Worm (Caenorhabditis elegans): ENCODE measurements around the gene F01D5.5.

The F01D5.5 gene

ce11 chrII:13982923-13983322 is 19.2 kb downstream of the F01D5.5 start, which contains the start of the genes Y39G8B.13 and Y39G8B.10:
Y39G8B.13 (minus strand) TSS chrII:13983047.
Y39G8B.10 (minus strand) TSS chrII:13983115.
- TF ChIP-seq nhr-28 (tag; optimal IDR thresholded peaks at IDR 0.05) (peak; percentile 26), aha-1 (tag) (no peak), pqm-1 (tag; optimal IDR thresholded peaks at IDR 0.05) (peak; percentile 87), nhr-10 (tag; optimal IDR thresholded peaks at IDR 0.05) (no peak)

ce11 chrII:13982247-13982646 is 19.9 kb downstream of the F01D5.5 start:
- TF ChIP-seq dmd-8 (GFP tag; IDR thresholded peaks at IDR 0.05) (no peak), set-16 (GFP tag; IDR thresholded peaks at IDR 0.05) (peak; percentile 92), lim-7 (GFP tag; IDR thresholded peaks at IDR 0.05) (0 out of 2 replicates have a peak, but pooled peaks have one; percentile 60), mep-1 (tag; optimal IDR thresholded peaks at IDR 0.05) (no peak), zag-1 (tag; optimal IDR thresholded peaks at IDR 0.05) (no peak), tag-97 (GFP tag; IDR thresholded peaks at IDR 0.05) (no peak), zfp-2 (tag; optimal IDR thresholded peaks at IDR 0.05) (no peak)

ce11 chrII:13981819-13982218 is 20.3 kb downstream of the F01D5.5 start:
- no peak for TF ChIP-seq ceh-82 (tag; optimal IDR thresholded peaks at IDR 0.05)
- no peak for TF ChIP-seq daf-16 (GFP tag; optimal IDR thresholded peaks at IDR 0.05)
- TF ChIP-seq daf-16 (tag; optimal IDR thresholded peaks at IDR 0.05), result peak; percentile 9
- TF ChIP-seq pqm-1 (tag; optimal IDR thresholded peaks at IDR 0.05), result peak; percentile 19

- no peak for TF ChIP-seq ceh-82 (tag; optimal IDR thresholded peaks at IDR 0.05)
- no peak for TF ChIP-seq D1046.2 (GFP tag; IDR thresholded peaks at IDR 0.05)
- TF ChIP-seq ceh-28 (tag; optimal IDR thresholded peaks at IDR 0.05), result no peak
- no peak for TF ChIP-seq dve-1 (tag; optimal IDR thresholded peaks at IDR 0.05; ENCODE audit: insufficient read depth)
- TF ChIP-seq Y75B8A.6 (GFP tag; IDR thresholded peaks at IDR 0.05), result no peak
- no peak for TF ChIP-seq zip-11 (GFP tag; IDR thresholded peaks at IDR 0.05)
- no peak for TF ChIP-seq madf-9 (GFP tag; conservative IDR thresholded peaks at IDR 0.05)
- TF ChIP-seq snpc-4 (tag; optimal IDR thresholded peaks at IDR 0.05), result no peak
- TF ChIP-seq nhr-102 (tag; optimal IDR thresholded peaks at IDR 0.05), result no peak
- TF ChIP-seq dmd-9 (GFP tag; IDR thresholded peaks at IDR 0.05), result no peak
- TF ChIP-seq php-3 (GFP tag; IDR thresholded peaks at IDR 0.05), result no peak
- TF ChIP-seq nhr-28 (tag; optimal IDR thresholded peaks at IDR 0.05), result peak; percentile 48
- no peak for TF ChIP-seq mep-1 (tag; optimal IDR thresholded peaks at IDR 0.05)
- peak; percentile 41; the same call in 1 of the 2 replicates for TF ChIP-seq dmd-6 (GFP tag; IDR thresholded peaks at IDR 0.05)
- TF ChIP-seq pqm-1 (tag; optimal IDR thresholded peaks at IDR 0.05), result peak; percentile 68
- TF ChIP-seq zfp-3 (GFP tag; conservative IDR thresholded peaks at IDR 0.05), result no peak
- no peak for TF ChIP-seq nhr-77 (tag; optimal IDR thresholded peaks at IDR 0.05)
- TF ChIP-seq daf-19 (GFP tag; conservative IDR thresholded peaks at IDR 0.05), result no peak
- TF ChIP-seq unc-62 (GFP tag; optimal IDR thresholded peaks at IDR 0.05 in 1 of 2), result no peak
- no peak for TF ChIP-seq unc-62 (tag; optimal IDR thresholded peaks at IDR 0.05)
- no peak for TF ChIP-seq ceh-44 (GFP tag; IDR thresholded peaks at IDR 0.05)
- no peak for TF ChIP-seq hlh-11 (tag; optimal IDR thresholded peaks at IDR 0.05)
- TF ChIP-seq nhr-6 (tag; optimal IDR thresholded peaks at IDR 0.05), result no peak
- no peak for TF ChIP-seq lim-7 (GFP tag; IDR thresholded peaks at IDR 0.05)
- TF ChIP-seq zfp-2 (tag; optimal IDR thresholded peaks at IDR 0.05), result no peak
- no peak for TF ChIP-seq daf-16 (GFP tag; optimal IDR thresholded peaks at IDR 0.05)
- peak; percentile 7 for TF ChIP-seq daf-16 (tag; optimal IDR thresholded peaks at IDR 0.05)
Observed at ce11 chrII:13981097-13981496, 21.0 kb downstream of the F01D5.5 start, which contains the start of gene Y39G8B.9. Y39G8B.9 (plus strand) TSS chrII:13981365.

ce11 chrII:13979833-13980513 is 22.1 kb downstream of the F01D5.5 start, which contains the start of gene sre-48:
sre-48 (minus strand) TSS chrII:13979883.
- TF ChIP-seq hif-1 (tag; optimal IDR thresholded peaks at IDR 0.05) (no peak), mxl-2 (GFP tag; conservative IDR thresholded peaks at IDR 0.05) (no peak), R02D3.7 (tag; optimal IDR thresholded peaks at IDR 0.05) (no peak), dmd-8 (GFP tag; IDR thresholded peaks at IDR 0.05) (no peak), tra-1 (GFP tag; IDR thresholded peaks at IDR 0.05) (no peak), dve-1 (tag; optimal IDR thresholded peaks at IDR 0.05; ENCODE audit: insufficient read depth) (peak; percentile 61), daf-16 (GFP tag; optimal IDR thresholded peaks at IDR 0.05) (no peak), daf-16 (tag; optimal IDR thresholded peaks at IDR 0.05) (peak; percentile 76), ztf-7 (tag; optimal IDR thresholded peaks at IDR 0.05) (no peak), ceh-20 (GFP tag; IDR thresholded peaks at IDR 0.05) (no peak), T20F7.1 (GFP tag; optimal IDR thresholded peaks at IDR 0.05) (no peak), nhr-237 (tag; optimal IDR thresholded peaks at IDR 0.05) (no peak), zip-2 (tag; optimal IDR thresholded peaks at IDR 0.05) (no peak), ceh-28 (tag; optimal IDR thresholded peaks at IDR 0.05) (no peak), lin-1 (GFP tag; IDR thresholded peaks at IDR 0.05) (no peak), ceh-44 (GFP tag; IDR thresholded peaks at IDR 0.05) (no peak), dpl-1 (GFP tag; optimal IDR thresholded peaks at IDR 0.05) (no peak)
